Worm (Caenorhabditis elegans): Measurements from ENCODE around the gene mdt-8.
A peak's percentile ranks its signal among the peaks of the same experiment; 100 is the strongest.
"Not testable (repeated sequence)": the region's sequence is repeated elsewhere in the genome, so short reads cannot be mapped to it uniquely, and the experiment has no call there.

mdt-8 gene

DNA sequence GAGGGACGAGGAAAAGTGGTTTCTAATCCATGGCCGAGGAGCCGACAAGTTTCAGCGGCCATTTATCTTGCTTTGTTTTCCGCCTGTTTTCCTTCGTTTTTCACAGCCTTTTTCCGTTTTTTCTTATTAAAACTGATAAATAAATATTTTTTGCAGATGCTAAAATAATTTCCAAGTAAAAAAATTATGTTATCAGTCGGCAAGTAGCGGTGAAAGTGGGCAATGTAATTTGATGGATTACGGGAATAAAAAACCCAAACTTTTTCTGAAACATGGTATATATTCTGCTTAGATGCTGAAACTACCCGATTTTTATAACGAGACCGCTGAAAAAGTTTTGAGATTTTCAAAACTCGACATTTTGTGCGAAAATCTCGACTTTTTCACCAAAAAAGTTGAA lies 18.4 kb upstream of the mdt-8 start, which contains the start of gene dhgd-1:
Gene dhgd-1 (minus strand): TSS at position 101 of the 400 bp plus-strand sequence.
- TF ChIP-seq ama-1 (optimal IDR thresholded peaks at IDR 0.05); F13C5.2 (tag; optimal IDR thresholded peaks at IDR 0.05); hmbx-1 (tag; optimal IDR thresholded peaks at IDR 0.05): not testable (repeated sequence)

DNA sequence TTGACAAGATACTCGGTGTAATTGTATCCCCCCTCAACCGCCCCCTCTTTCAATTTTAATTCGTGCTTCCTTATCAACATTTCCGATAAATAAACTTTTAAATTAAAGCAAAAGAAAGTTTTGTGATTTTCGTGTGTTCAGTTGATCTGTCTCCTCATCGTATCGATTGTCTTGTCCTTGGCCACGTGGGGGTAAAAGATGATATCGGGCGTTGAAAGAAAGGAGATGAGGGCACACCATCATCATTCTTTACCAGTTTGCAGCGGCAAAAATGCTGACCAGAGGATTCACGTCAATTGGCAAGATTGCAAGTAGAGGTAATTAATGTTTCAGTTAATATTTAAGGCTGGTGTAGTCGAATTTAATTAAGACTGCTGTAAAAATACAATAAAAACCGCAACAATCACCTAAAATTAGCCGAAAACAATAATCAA lies 13.7 kb upstream of the mdt-8 start, which contains the start of gene F54D5.7:
Gene F54D5.7 (plus strand): TSS at position 264 of the 434 bp plus-strand sequence.
- TF ChIP-seq ceh-13 (GFP tag; optimal IDR thresholded peaks at IDR 0.05) (no peak), tbx-11 (GFP tag; IDR thresholded peaks at IDR 0.05) (no peak), pes-1 (GFP tag; IDR thresholded peaks at IDR 0.05) (no peak), ets-7 (tag; optimal IDR thresholded peaks at IDR 0.05) (no peak), tbx-37 (GFP tag; conservative IDR thresholded peaks at IDR 0.05) (no peak), aly-1 (tag; optimal IDR thresholded peaks at IDR 0.05) (no peak), ceh-36 (tag; optimal IDR thresholded peaks at IDR 0.05) (no peak), hmg-4 (GFP tag; optimal IDR thresholded peaks at IDR 0.05) (no peak), B0310.2 (tag; optimal IDR thresholded peaks at IDR 0.05) (no peak), scrt-1 (GFP tag; IDR thresholded peaks at IDR 0.05) (no peak), hnd-1 (tag; optimal IDR thresholded peaks at IDR 0.05) (no peak), ama-1 (optimal IDR thresholded peaks at IDR 0.05) (peak; percentile 77), flt-1 (GFP tag; IDR thresholded peaks at IDR 0.05) (no peak), F13C5.2 (tag; optimal IDR thresholded peaks at IDR 0.05) (no peak), tra-4 (tag; optimal IDR thresholded peaks at IDR 0.05) (no peak), sea-1 (GFP tag; conservative IDR thresholded peaks at IDR 0.05) (0 out of 2 replicates have a peak, but pooled peaks have one; percentile 66), hmbx-1 (tag; optimal IDR thresholded peaks at IDR 0.05) (peak; percentile 22)

DNA sequence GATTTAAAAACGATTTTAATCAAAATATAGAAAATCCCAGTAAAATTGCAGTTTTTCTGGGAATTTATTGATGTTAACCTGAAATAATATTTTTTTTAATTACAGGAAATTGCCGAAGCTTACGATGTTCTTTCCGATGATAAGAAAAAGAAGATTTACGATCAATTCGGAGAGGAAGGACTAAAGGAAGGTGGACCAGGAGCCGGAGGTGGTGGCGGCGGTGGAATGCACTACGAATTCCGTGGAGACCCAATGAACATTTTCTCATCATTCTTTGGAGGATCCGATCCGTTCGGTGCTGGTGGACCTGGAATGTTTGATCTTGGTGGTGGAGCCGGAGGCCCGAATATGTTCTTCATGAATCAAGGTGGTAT lies 12.3 kb upstream of the mdt-8 start:
- TF ChIP-seq hmbx-1 (tag; optimal IDR thresholded peaks at IDR 0.05) (no peak), tbx-37 (GFP tag; conservative IDR thresholded peaks at IDR 0.05) (no peak), F13C5.2 (tag; optimal IDR thresholded peaks at IDR 0.05) (no peak), ama-1 (optimal IDR thresholded peaks at IDR 0.05) (no peak), aly-1 (tag; optimal IDR thresholded peaks at IDR 0.05) (no peak), sea-1 (GFP tag; conservative IDR thresholded peaks at IDR 0.05) (no peak), hnd-1 (tag; optimal IDR thresholded peaks at IDR 0.05) (no peak), B0310.2 (tag; optimal IDR thresholded peaks at IDR 0.05) (no peak), flt-1 (GFP tag; IDR thresholded peaks at IDR 0.05) (no peak), scrt-1 (GFP tag; IDR thresholded peaks at IDR 0.05) (no peak), ceh-13 (GFP tag; optimal IDR thresholded peaks at IDR 0.05) (no peak), hmg-4 (GFP tag; optimal IDR thresholded peaks at IDR 0.05) (no peak)

DNA sequence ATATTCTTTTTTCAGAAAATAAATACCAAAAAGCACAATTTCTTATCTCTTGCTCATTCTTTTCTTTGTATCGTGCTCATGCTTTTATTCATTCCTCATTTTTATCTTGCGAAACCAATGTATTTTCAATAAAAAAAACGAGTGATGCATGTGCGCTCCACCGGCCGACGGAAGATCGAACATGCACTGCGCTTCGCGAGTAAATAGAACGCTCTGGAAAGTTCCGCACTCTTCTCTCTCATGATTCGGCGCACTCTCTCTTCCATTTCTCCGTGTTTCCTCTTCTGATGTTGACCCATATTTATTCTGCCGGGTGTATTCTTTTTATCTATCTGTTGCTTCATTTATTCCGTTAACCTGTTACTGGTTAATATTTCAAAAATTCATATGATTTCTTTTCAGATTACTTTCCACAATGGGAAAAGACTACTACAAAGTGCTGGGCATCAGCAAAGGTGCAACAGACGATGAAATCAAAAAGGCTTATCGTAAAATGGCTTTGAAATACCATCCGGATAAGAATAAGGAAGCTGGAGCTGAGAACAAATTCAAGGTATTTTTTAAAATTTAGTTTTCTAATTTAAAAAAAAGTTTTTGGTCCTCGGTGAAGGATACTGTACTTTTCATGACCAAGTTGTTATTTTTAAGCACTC lies 11.8 kb upstream of the mdt-8 start, which contains the start of gene dnj-13:
Gene dnj-13 (plus strand): TSS at position 403 of the 653 bp plus-strand sequence.
- TF ChIP-seq scrt-1 (GFP tag; IDR thresholded peaks at IDR 0.05) (no peak), aly-1 (tag; optimal IDR thresholded peaks at IDR 0.05) (no peak), flt-1 (GFP tag; IDR thresholded peaks at IDR 0.05) (peak; percentile 47; the same call in 1 of the 2 replicates), B0310.2 (tag; optimal IDR thresholded peaks at IDR 0.05) (peak; percentile 7), tbx-11 (GFP tag; IDR thresholded peaks at IDR 0.05) (no peak), hnd-1 (tag; optimal IDR thresholded peaks at IDR 0.05) (no peak), ets-7 (tag; optimal IDR thresholded peaks at IDR 0.05) (no peak), tbx-37 (GFP tag; conservative IDR thresholded peaks at IDR 0.05) (peak; percentile 39; the same call in 1 of the 2 replicates), hmbx-1 (tag; optimal IDR thresholded peaks at IDR 0.05) (peak; percentile 3), hmg-4 (GFP tag; optimal IDR thresholded peaks at IDR 0.05) (peak; percentile 68), pes-1 (GFP tag; IDR thresholded peaks at IDR 0.05) (peak; percentile 70; the same call in 1 of the 2 replicates), tra-4 (tag; optimal IDR thresholded peaks at IDR 0.05) (peak; percentile 23), F13C5.2 (tag; optimal IDR thresholded peaks at IDR 0.05) (peak; percentile 81), ama-1 (optimal IDR thresholded peaks at IDR 0.05) (peak; percentile 56), sea-1 (GFP tag; conservative IDR thresholded peaks at IDR 0.05) (no peak), ceh-13 (GFP tag; optimal IDR thresholded peaks at IDR 0.05) (no peak), ceh-36 (tag; optimal IDR thresholded peaks at IDR 0.05) (no peak)

DNA sequence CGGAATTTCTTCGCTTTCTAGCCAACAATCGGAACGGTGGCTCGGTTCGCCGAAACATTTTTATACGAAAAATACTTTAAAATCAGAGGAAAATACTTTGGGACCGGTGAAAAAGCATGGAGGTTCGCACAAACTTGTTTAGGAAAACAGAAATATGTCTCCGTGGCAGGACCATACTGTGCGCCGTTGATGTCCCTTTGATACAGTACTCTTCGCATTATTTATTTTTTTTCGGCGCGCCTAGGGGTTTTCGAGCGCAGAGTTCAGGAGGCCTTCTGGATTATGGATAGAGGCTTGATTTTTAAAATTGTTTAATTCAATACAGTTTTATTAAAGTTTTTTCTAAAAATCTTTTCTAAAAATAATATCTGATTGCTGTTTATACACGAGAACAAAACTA lies 11.1 kb upstream of the mdt-8 start, which contains the start of gene F54D5.9:
Gene F54D5.9 (minus strand): TSS at position 115 of the 400 bp plus-strand sequence.
- TF ChIP-seq hmg-4 (GFP tag; optimal IDR thresholded peaks at IDR 0.05) (no peak), sea-1 (GFP tag; conservative IDR thresholded peaks at IDR 0.05) (no peak), tbx-11 (GFP tag; IDR thresholded peaks at IDR 0.05) (no peak), B0310.2 (tag; optimal IDR thresholded peaks at IDR 0.05) (no peak), ceh-36 (tag; optimal IDR thresholded peaks at IDR 0.05) (no peak), ets-7 (tag; optimal IDR thresholded peaks at IDR 0.05) (no peak), ama-1 (optimal IDR thresholded peaks at IDR 0.05) (no peak), scrt-1 (GFP tag; IDR thresholded peaks at IDR 0.05) (no peak), flt-1 (GFP tag; IDR thresholded peaks at IDR 0.05) (no peak), ceh-13 (GFP tag; optimal IDR thresholded peaks at IDR 0.05) (no peak), tbx-37 (GFP tag; conservative IDR thresholded peaks at IDR 0.05) (no peak)

DNA sequence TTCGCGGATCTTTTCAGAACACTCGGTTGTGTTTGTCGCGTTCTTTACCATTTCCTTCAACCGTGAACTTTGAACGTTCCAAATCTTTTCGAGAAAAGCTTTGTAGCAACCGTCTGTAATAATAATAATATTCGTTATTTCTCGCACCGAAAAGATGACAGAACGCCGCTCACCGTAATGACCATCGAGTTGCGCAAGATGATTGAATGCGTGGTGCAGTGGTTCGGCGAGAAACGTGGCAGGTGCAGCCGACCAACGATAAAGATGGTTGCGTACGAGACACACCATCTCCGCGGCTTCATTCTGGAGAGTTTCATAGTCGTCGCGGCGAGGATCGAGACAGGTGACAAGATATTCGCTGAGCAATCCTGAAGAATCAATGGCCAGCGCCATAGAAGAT lies 9.3 kb upstream of the mdt-8 start:
- TF ChIP-seq aly-1 (tag; optimal IDR thresholded peaks at IDR 0.05) = no peak
- peak; percentile 38 for TF ChIP-seq hmg-4 (GFP tag; optimal IDR thresholded peaks at IDR 0.05)
- no peak for TF ChIP-seq tra-4 (tag; optimal IDR thresholded peaks at IDR 0.05)
- TF ChIP-seq ama-1 (optimal IDR thresholded peaks at IDR 0.05) = no peak
- TF ChIP-seq scrt-1 (GFP tag; IDR thresholded peaks at IDR 0.05) = 0 out of 2 replicates have a peak, but pooled peaks have one; percentile 12
- TF ChIP-seq tbx-11 (GFP tag; IDR thresholded peaks at IDR 0.05) = no peak
- TF ChIP-seq pes-1 (GFP tag; IDR thresholded peaks at IDR 0.05) = no peak
- no peak for TF ChIP-seq ceh-13 (GFP tag; optimal IDR thresholded peaks at IDR 0.05)

DNA sequence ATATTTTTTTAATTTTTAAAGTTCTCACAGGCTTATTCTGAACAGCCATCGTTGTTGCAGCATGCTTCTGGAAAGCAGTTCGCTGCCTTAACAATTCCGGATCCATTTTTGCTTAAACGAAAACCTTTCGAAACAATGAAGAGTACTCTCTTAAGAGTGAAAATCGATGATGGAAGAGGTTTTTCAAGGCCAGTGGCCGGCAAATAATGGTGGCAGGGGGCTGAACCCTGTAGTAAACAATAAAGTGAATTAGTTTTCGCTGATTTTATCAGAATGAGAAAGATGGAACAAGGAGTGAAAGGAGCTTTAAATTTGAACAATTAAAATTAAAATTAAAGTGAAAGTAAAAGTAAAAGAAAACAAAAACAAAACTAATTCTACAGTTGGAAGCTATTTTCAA lies 8.8 kb upstream of the mdt-8 start, which contains the start of gene gtf-2E2:
Gene gtf-2E2 (minus strand): TSS at position 111 of the 400 bp plus-strand sequence.
- TF ChIP-seq F13C5.2 (tag; optimal IDR thresholded peaks at IDR 0.05) (no peak), hmg-4 (GFP tag; optimal IDR thresholded peaks at IDR 0.05) (no peak), tra-4 (tag; optimal IDR thresholded peaks at IDR 0.05) (no peak), tbx-37 (GFP tag; conservative IDR thresholded peaks at IDR 0.05) (no peak), aly-1 (tag; optimal IDR thresholded peaks at IDR 0.05) (no peak), pes-1 (GFP tag; IDR thresholded peaks at IDR 0.05) (no peak), hmbx-1 (tag; optimal IDR thresholded peaks at IDR 0.05) (no peak), flt-1 (GFP tag; IDR thresholded peaks at IDR 0.05) (no peak), scrt-1 (GFP tag; IDR thresholded peaks at IDR 0.05) (no peak), ceh-36 (tag; optimal IDR thresholded peaks at IDR 0.05) (no peak)

Measured in whole organism, early embryonic.